Fruit fly (Drosophila melanogaster) whole organism, wandering third instar larva: Measurements from ENCODE around the gene Coa8.

Experiments used
- CG32264 ChIP-seq: fragments of 200-800 bp; sonication (Bioruptor generic); optimal IDR thresholded peaks from 2 replicates; lab custom pipeline; 2016; ENCODE audit warnings: missing biosample characterization, missing genetic modification characterization
- CG9705 ChIP-seq: fragments of 200-800 bp; sonication (Bioruptor generic); optimal IDR thresholded peaks from 2 replicates; lab custom pipeline; 2018; ENCODE audit warnings: missing biosample characterization, mild to moderate bottlenecking, missing genetic modification characterization
- Dfd ChIP-seq: fragments of >200 bp; optimal IDR thresholded peaks from 2 replicates; lab custom pipeline; 2017; ENCODE audit warnings: missing biosample characterization, missing genetic modification characterization
- Dif ChIP-seq: fragments of 200-275, 200-300 bp; sonication (Bioruptor generic); optimal IDR thresholded peaks from 2 replicates; lab custom pipeline; 2018; ENCODE audit warnings: missing biosample characterization, missing genetic modification characterization; ENCODE audit not compliant: partially characterized antibody
- GATAd ChIP-seq: sonication (Bioruptor generic); optimal IDR thresholded peaks from 2 replicates; lab custom pipeline; 2016; ENCODE audit warnings: missing biosample characterization, missing genetic modification characterization
- HLH106 ChIP-seq: fragments of 200-800 bp; optimal IDR thresholded peaks from 3 replicates; lab custom pipeline; 2019; ENCODE audit warnings: missing biosample characterization, mild to moderate bottlenecking, missing genetic modification characterization, moderate library complexity
- Hnf4 ChIP-seq: fragments of 200-800 bp; sonication (Bioruptor generic); optimal IDR thresholded peaks from 2 replicates; lab custom pipeline; 2016; ENCODE audit warnings: missing biosample characterization, mild to moderate bottlenecking, missing genetic modification characterization
- Hr78 ChIP-seq: fragments of >200 bp; optimal IDR thresholded peaks from 2 replicates; lab custom pipeline; 2017; ENCODE audit warnings: missing biosample characterization, missing genetic modification characterization
- Hr83 ChIP-seq: fragments of 200-300 bp; sonication (Bioruptor generic); optimal IDR thresholded peaks from 2 replicates; lab custom pipeline; 2016; ENCODE audit warnings: missing biosample characterization, mild to moderate bottlenecking, missing genetic modification characterization, moderate library complexity; ENCODE audit not compliant: poor library complexity, severe bottlenecking
- Jra ChIP-seq: sonication (Bioruptor generic); optimal IDR thresholded peaks from 2 replicates; lab custom pipeline; 2016; ENCODE audit warnings: missing biosample characterization, missing genetic modification characterization
- Mio ChIP-seq: sonication (Bioruptor generic); optimal IDR thresholded peaks from 2 replicates; lab custom pipeline; 2016; ENCODE audit warnings: missing biosample characterization, missing genetic modification characterization
- N ChIP-seq: fragments of >200 bp; optimal IDR thresholded peaks from 2 replicates; lab custom pipeline; 2018; ENCODE audit warnings: missing biosample characterization, missing external identifiers, missing genetic modification characterization
- OdsH ChIP-seq: fragments of 200-800 bp; sonication (Bioruptor generic); optimal IDR thresholded peaks from 2 replicates; lab custom pipeline; 2016; ENCODE audit warnings: missing biosample characterization, mild to moderate bottlenecking, missing genetic modification characterization
- Rel ChIP-seq, 2 experiments: fragments of 200-800 bp; sonication (Bioruptor generic) in 1 of 2; optimal IDR thresholded peaks; 2 replicates in 1 of 2; 3 replicates in 1 of 2; lab custom pipeline; 2016 to 2019; ENCODE audit warnings: mild to moderate bottlenecking in 2 of 2, missing biosample characterization in 2 of 2, missing genetic modification characterization in 2 of 2, moderate library complexity in 1 of 2
- Sp1 ChIP-seq: fragments of 200-800 bp; sonication (Bioruptor generic); optimal IDR thresholded peaks from 3 replicates; lab custom pipeline; 2019; ENCODE audit warnings: missing biosample characterization, mild to moderate bottlenecking, missing genetic modification characterization, moderate library complexity
- br ChIP-seq: fragments of 200-800 bp; sonication (Bioruptor generic); optimal IDR thresholded peaks from 2 replicates; lab custom pipeline; 2016; ENCODE audit warnings: missing biosample characterization, missing genetic modification characterization
- brk ChIP-seq: fragments of 200-800 bp; sonication (Bioruptor generic); optimal IDR thresholded peaks from 2 replicates; lab custom pipeline; 2016; ENCODE audit warnings: missing biosample characterization, mild to moderate bottlenecking, missing genetic modification characterization
- dsf ChIP-seq: sonication (Bioruptor generic); optimal IDR thresholded peaks from 2 replicates; lab custom pipeline; 2016; ENCODE audit warnings: missing biosample characterization, missing genetic modification characterization, borderline replicate concordance
- ey ChIP-seq: fragments of 200-800 bp; sonication (Bioruptor generic); optimal IDR thresholded peaks from 2 replicates; lab custom pipeline; 2016; ENCODE audit warnings: missing biosample characterization, missing genetic modification characterization
- foxo ChIP-seq, 2 experiments: fragments of 200-800 bp; sonication (Bioruptor generic); optimal IDR thresholded peaks; 2 replicates in 1 of 2; 3 replicates in 1 of 2; lab custom pipeline; 2016 to 2017; ENCODE audit warnings: missing biosample characterization in 2 of 2, missing genetic modification characterization in 2 of 2
- fru ChIP-seq: fragments of 200-800 bp; sonication (Bioruptor generic); optimal IDR thresholded peaks from 3 replicates; lab custom pipeline; 2016; ENCODE audit warnings: missing biosample characterization, mild to moderate bottlenecking, missing genetic modification characterization
- h ChIP-seq: fragments of 200-800 bp; sonication (Bioruptor generic); optimal IDR thresholded peaks from 3 replicates; lab custom pipeline; 2016; ENCODE audit warnings: missing biosample characterization, mild to moderate bottlenecking, missing genetic modification characterization
- lola ChIP-seq: fragments of >200 bp; optimal IDR thresholded peaks from 2 replicates; lab custom pipeline; 2017; ENCODE audit warnings: missing biosample characterization, missing genetic modification characterization
- pan ChIP-seq: fragments of >200 bp; optimal IDR thresholded peaks from 2 replicates; lab custom pipeline; 2017
- psq ChIP-seq: fragments of 200-800 bp; sonication (Bioruptor generic); optimal IDR thresholded peaks from 3 replicates; lab custom pipeline; 2017; ENCODE audit warnings: missing biosample characterization, mild to moderate bottlenecking, missing genetic modification characterization, moderate library complexity
- rgr ChIP-seq: fragments of 200-800 bp; sonication (Bioruptor generic); optimal IDR thresholded peaks from 3 replicates; lab custom pipeline; 2016; ENCODE audit warnings: missing biosample characterization, mild to moderate bottlenecking, missing genetic modification characterization
- sv ChIP-seq: fragments of 200-800 bp; sonication (Bioruptor generic); optimal IDR thresholded peaks from 3 replicates; lab custom pipeline; 2016; ENCODE audit warnings: missing biosample characterization, missing genetic modification characterization
- tai ChIP-seq: sonication (Bioruptor generic); optimal IDR thresholded peaks from 2 replicates; lab custom pipeline; 2016; ENCODE audit warnings: missing biosample characterization, missing genetic modification characterization

Coa8 gene

dm6 chrX:1893532-1893931 is 13.4 kb downstream of the Coa8 start:
- TF ChIP-seq Hr83 (GFP tag; lab: Kevin White, UChicago), result no peak
- TF ChIP-seq GATAd (GFP tag; lab: Kevin White, UChicago), result no peak
- no peak for TF ChIP-seq Hr78 (GFP tag; lab: Kevin White, UChicago)
- no peak for TF ChIP-seq foxo (GFP tag; optimal IDR thresholded peaks at IDR 0.05; lab: Kevin White, UChicago)
- no peak for TF ChIP-seq lola
- TF ChIP-seq psq (GFP tag; lab: Kevin White, UChicago), result no peak
- no peak for TF ChIP-seq pan
- TF ChIP-seq, all 38 proteins: peak for 0

- TF ChIP-seq Sp1 (GFP tag; lab: Kevin White, UChicago) (peak; percentile 43), rgr (GFP tag; lab: Kevin White, UChicago) (no peak), brk (no peak), Mio (GFP tag; lab: Kevin White, UChicago) (no peak), fru (peak; percentile 45), Hr83 (GFP tag; lab: Kevin White, UChicago) (no peak), HLH106 (peak; percentile 31), ey (GFP tag; lab: Kevin White, UChicago) (peak; percentile 54), h (GFP tag; lab: Kevin White, UChicago) (peak; percentile 56), Dif (GFP tag; lab: Kevin White, UChicago) (no peak), foxo (GFP tag; optimal IDR thresholded peaks at IDR 0.05; lab: Kevin White, UChicago) (peak in 1 of 2 experiments; percentile 60), dsf (no peak)
Measured at dm6 chrX:1897384-1897783, 17.3 kb downstream of the Coa8 start.

- peak; percentile 35 for TF ChIP-seq Dif (GFP tag; lab: Kevin White, UChicago)
- TF ChIP-seq N (GFP tag; lab: Kevin White, UChicago), result peak; percentile 55
- TF ChIP-seq brk, result no peak
- no peak for TF ChIP-seq sv (GFP tag; lab: Kevin White, UChicago)
- no peak for TF ChIP-seq Hr78 (GFP tag; lab: Kevin White, UChicago)
- no peak for TF ChIP-seq Mio (GFP tag; lab: Kevin White, UChicago)
- TF ChIP-seq Dfd (GFP tag; lab: Kevin White, UChicago), result no peak
- no peak for TF ChIP-seq ey (GFP tag; lab: Kevin White, UChicago)
- TF ChIP-seq pan, result no peak
Measured at dm6 chrX:1899445-1900085, 19.5 kb downstream of the Coa8 start.

- TF ChIP-seq Mio (GFP tag; lab: Kevin White, UChicago) (no peak), psq (GFP tag; lab: Kevin White, UChicago) (peak; percentile 1), tai (no peak), Hr78 (GFP tag; lab: Kevin White, UChicago) (no peak), GATAd (GFP tag; lab: Kevin White, UChicago) (no peak), Rel (GFP tag; optimal IDR thresholded peaks at IDR 0.05; lab: Kevin White, UChicago) (no peak), Rel (tag; optimal IDR thresholded peaks at IDR 0.05; lab: Kevin White, UChicago) (peak; percentile 98), h (GFP tag; lab: Kevin White, UChicago) (peak; percentile 8), brk (no peak), ey (GFP tag; lab: Kevin White, UChicago) (peak; percentile 37), Sp1 (GFP tag; lab: Kevin White, UChicago) (no peak), br (GFP tag; lab: Kevin White, UChicago) (peak; percentile 14), Jra (GFP tag; lab: Kevin White, UChicago) (peak; percentile 41), foxo (GFP tag; optimal IDR thresholded peaks at IDR 0.05; lab: Kevin White, UChicago) (peak in 1 of 2 experiments; percentile 19), HLH106 (peak; percentile 15), CG32264 (GFP tag; lab: Kevin White, UChicago) (no peak), Hnf4 (peak; percentile 2), rgr (GFP tag; lab: Kevin White, UChicago) (peak; percentile 47), CG9705 (GFP tag; lab: Kevin White, UChicago) (no peak)
Measured at dm6 chrX:1900123-1900818, 20.2 kb downstream of the Coa8 start, which contains the start of gene arm. Gene arm, minus strand, starts transcription at chrX:1900646.

dm6 chrX:1901605-1902136 is 21.6 kb downstream of the Coa8 start, which contains the start of gene Ldaf1:
Gene Ldaf1, minus strand, starts transcription at chrX:1901911.
- peak; percentile 20 for TF ChIP-seq Sp1 (GFP tag; lab: Kevin White, UChicago)
- no peak for TF ChIP-seq OdsH (GFP tag; lab: Kevin White, UChicago)
- no peak for TF ChIP-seq Rel (GFP tag; optimal IDR thresholded peaks at IDR 0.05; lab: Kevin White, UChicago)
- peak; percentile 24 for TF ChIP-seq Rel (tag; optimal IDR thresholded peaks at IDR 0.05; lab: Kevin White, UChicago)
- TF ChIP-seq CG9705 (GFP tag; lab: Kevin White, UChicago), result no peak
